Worm (Caenorhabditis elegans) whole organism, young adult: ENCODE results near the gene scl-26.

Experiments
- B0035.1 ChIP-seq: sonication (generic microtip); optimal IDR thresholded peaks from 2 replicates; lab custom pipeline; 2016; ENCODE audit warnings: missing genetic modification characterization, mild to moderate bottlenecking, missing compliant biosample characterization, missing genotype, missing genetic modification reagents
- B0336.3 ChIP-seq: fragments of 200-800 bp; sonication (Bioruptor generic); IDR thresholded peaks from 2 replicates; pipeline ENCODE4 v1.3.6; 2022; ENCODE audit warnings: missing genetic modification characterization, missing compliant biosample characterization
- D2030.7 ChIP-seq: fragments of 200-800 bp; sonication (Bioruptor generic); IDR thresholded peaks from 2 replicates; pipeline ENCODE4 v1.3.6; 2022; ENCODE audit warnings: missing genetic modification reagents, missing genetic modification characterization, missing compliant biosample characterization
- F33H1.4 ChIP-seq: fragments of 200-800 bp; sonication (Bioruptor generic); IDR thresholded peaks from 2 replicates; pipeline ENCODE4 v1.3.6; 2022; ENCODE audit warnings: missing genetic modification reagents, missing genetic modification characterization, missing compliant biosample characterization
- F37B4.10 ChIP-seq: fragments of 200-800 bp; sonication (Bioruptor generic); IDR thresholded peaks from 2 replicates; pipeline ENCODE4 v1.3.6; 2022; ENCODE audit warnings: missing genetic modification characterization, missing compliant biosample characterization
- F39B2.1 ChIP-seq: fragments of 200-800 bp; sonication (Bioruptor generic); IDR thresholded peaks from 2 replicates; pipeline ENCODE4 v1.3.6; 2022; ENCODE audit warnings: missing genetic modification reagents, missing genetic modification characterization, missing compliant biosample characterization
- F52B5.7 ChIP-seq: sonication (generic microtip); optimal IDR thresholded peaks from 2 replicates; lab custom pipeline; 2016; ENCODE audit warnings: mild to moderate bottlenecking, missing genetic modification characterization, missing compliant biosample characterization
- F57A8.1 ChIP-seq: fragments of 200-800 bp; sonication (Bioruptor generic); optimal IDR thresholded peaks from 2 replicates; lab custom pipeline; 2018; ENCODE audit warnings: mild to moderate bottlenecking, missing genetic modification characterization, moderate library complexity, missing compliant biosample characterization
- F57C9.4 ChIP-seq: sonication (generic microtip); optimal IDR thresholded peaks from 2 replicates; lab custom pipeline; 2017; ENCODE audit warnings: mild to moderate bottlenecking, missing genetic modification characterization, missing compliant biosample characterization
- K12H6.12 ChIP-seq: fragments of 200-800 bp; sonication (Bioruptor generic); optimal IDR thresholded peaks from 2 replicates; lab custom pipeline; 2018; ENCODE audit warnings: mild to moderate bottlenecking, missing genetic modification characterization, missing compliant biosample characterization
- T26A5.8 ChIP-seq: sonication (generic microtip); optimal IDR thresholded peaks from 2 replicates; lab custom pipeline; 2016; ENCODE audit warnings: missing genetic modification characterization, missing compliant biosample characterization
- Y56A3A.18 ChIP-seq: fragments of 200-800 bp; sonication (Bioruptor generic); IDR thresholded peaks from 2 replicates; pipeline ENCODE4 v1.3.6; 2022; ENCODE audit warnings: missing genetic modification reagents, missing genetic modification characterization, missing compliant biosample characterization
- Y67H2A.10 ChIP-seq: fragments of 200-800 bp; sonication (Bioruptor generic); conservative IDR thresholded peaks from 2 replicates; pipeline ENCODE4 v1.3.6; 2022; ENCODE audit warnings: missing genetic modification reagents, missing genetic modification characterization, missing compliant biosample characterization
- akir-1 ChIP-seq: fragments of 200-800 bp; sonication (Bioruptor generic); optimal IDR thresholded peaks from 2 replicates; lab custom pipeline; 2018; ENCODE audit warnings: mild to moderate bottlenecking, missing genetic modification characterization, moderate library complexity, missing compliant biosample characterization
- aptf-2 ChIP-seq: fragments of 200-800 bp; sonication (Bioruptor generic); conservative IDR thresholded peaks from 2 replicates; pipeline ENCODE4 v1.3.6; 2022; ENCODE audit warnings: missing genetic modification reagents, missing genetic modification characterization, missing compliant biosample characterization
- atf-7 ChIP-seq: sonication (generic microtip); optimal IDR thresholded peaks from 2 replicates; lab custom pipeline; 2017; ENCODE audit warnings: mild to moderate bottlenecking, missing genetic modification characterization, missing compliant biosample characterization
- ccch-3 ChIP-seq: fragments of 200-800 bp; sonication (Bioruptor generic); optimal IDR thresholded peaks from 2 replicates; lab custom pipeline; 2018; ENCODE audit warnings: mild to moderate bottlenecking, missing genetic modification characterization, missing compliant biosample characterization
- ceh-100 ChIP-seq: fragments of 200-800 bp; sonication (Bioruptor generic); IDR thresholded peaks from 2 replicates; pipeline ENCODE4 v1.3.6; 2022; ENCODE audit warnings: missing genetic modification reagents, missing genetic modification characterization, missing compliant biosample characterization
- die-1 ChIP-seq: sonication (generic microtip); optimal IDR thresholded peaks from 2 replicates; lab custom pipeline; 2016; ENCODE audit warnings: missing genotype, mild to moderate bottlenecking, missing genetic modification characterization, missing compliant biosample characterization
- egl-44 ChIP-seq: fragments of 200-800 bp; sonication (Bioruptor generic); IDR thresholded peaks from 2 replicates; pipeline ENCODE4 v1.3.6; 2022; ENCODE audit warnings: missing genetic modification reagents, missing genetic modification characterization, missing compliant biosample characterization
- ekl-4 ChIP-seq: fragments of 200-800 bp; sonication (Bioruptor generic); IDR thresholded peaks from 2 replicates; pipeline ENCODE4 v1.3.6; 2022; ENCODE audit warnings: missing genetic modification reagents, missing genetic modification characterization, missing compliant biosample characterization
- hsf-1 ChIP-seq: fragments of 200-800 bp; sonication (Bioruptor generic); IDR thresholded peaks from 2 replicates; pipeline ENCODE4 v1.3.6; 2022; ENCODE audit warnings: missing genetic modification reagents, missing genetic modification characterization, missing compliant biosample characterization
- lag-1 ChIP-seq: fragments of 200-800 bp; sonication (Bioruptor generic); IDR thresholded peaks from 2 replicates; pipeline ENCODE4 v1.3.6; 2022; ENCODE audit warnings: missing genetic modification reagents, missing genetic modification characterization, missing compliant biosample characterization
- lin-26 ChIP-seq: fragments of 200-800 bp; sonication (Bioruptor generic); IDR thresholded peaks from 2 replicates; pipeline ENCODE4 v1.3.6; 2022; ENCODE audit warnings: missing genetic modification reagents, missing genetic modification characterization, missing compliant biosample characterization
- lin-54 ChIP-seq: fragments of 200-800 bp; sonication (Bioruptor generic); optimal IDR thresholded peaks from 2 replicates; lab custom pipeline; 2018; ENCODE audit warnings: mild to moderate bottlenecking, missing genetic modification characterization, missing compliant biosample characterization
- madf-6 ChIP-seq: fragments of 200-800 bp; sonication (Bioruptor generic); IDR thresholded peaks from 2 replicates; pipeline ENCODE4 v1.3.6; 2022; ENCODE audit warnings: missing genetic modification reagents, missing genetic modification characterization, missing compliant biosample characterization
- nfyb-1 ChIP-seq: fragments of 200-800 bp; sonication (Bioruptor generic); IDR thresholded peaks from 2 replicates; pipeline ENCODE4 v1.3.6; 2022; ENCODE audit warnings: missing genetic modification reagents, missing genetic modification characterization, missing compliant biosample characterization
- nhr-27 ChIP-seq: fragments of 200-800 bp; sonication (Bioruptor generic); optimal IDR thresholded peaks from 2 replicates; lab custom pipeline; 2018; ENCODE audit warnings: mild to moderate bottlenecking, missing genetic modification characterization, moderate library complexity, missing compliant biosample characterization
- pbrm-1 ChIP-seq: fragments of 200-800 bp; sonication (Bioruptor generic); IDR thresholded peaks from 2 replicates; pipeline ENCODE4 v1.3.6; 2022; ENCODE audit warnings: missing genetic modification reagents, missing genetic modification characterization, missing compliant biosample characterization
- pha-4 ChIP-seq: fragments of 150-350 bp; sonication (generic microtip); optimal IDR thresholded peaks from 2 replicates; lab custom pipeline; 2014; ENCODE audit warnings: missing biosample characterization, missing genetic modification reagents, missing genetic modification characterization
- rpc-1 ChIP-seq, 2 experiments: fragments of 150-350 bp in 1 of 2; sonication (generic microtip) in 1 of 2; optimal IDR thresholded peaks; 2 replicates each; lab custom pipeline; 2014 to 2018; ENCODE audit warnings: missing biosample characterization in 1 of 2, missing genetic modification characterization in 1 of 2, missing genetic modification reagents in 1 of 2, missing genotype in 1 of 2
- sdz-38 ChIP-seq: sonication (generic microtip); optimal IDR thresholded peaks from 2 replicates; lab custom pipeline; 2016; ENCODE audit warnings: missing genotype, missing genetic modification characterization, missing compliant biosample characterization
- snpc-3.4 ChIP-seq: sonication (generic microtip); optimal IDR thresholded peaks from 2 replicates; lab custom pipeline; 2017; ENCODE audit warnings: missing genetic modification characterization, mild to moderate bottlenecking, missing compliant biosample characterization, antibody characterized with exemption, moderate library complexity, missing genotype, missing genetic modification reagents
- somi-1 ChIP-seq: fragments of 200-800 bp; sonication (Bioruptor generic); optimal IDR thresholded peaks from 2 replicates; lab custom pipeline; 2018; ENCODE audit warnings: mild to moderate bottlenecking, missing genetic modification characterization, missing compliant biosample characterization
- tbp1 ChIP-seq: fragments of 200-800 bp; sonication (Bioruptor generic); optimal IDR thresholded peaks from 2 replicates; lab custom pipeline; 2018; ENCODE audit warnings: mild to moderate bottlenecking, missing genetic modification characterization, missing compliant biosample characterization
- unc-130 ChIP-seq: sonication (generic microtip); optimal IDR thresholded peaks from 2 replicates; lab custom pipeline; 2016; ENCODE audit warnings: missing genetic modification reagents, missing genetic modification characterization, missing compliant biosample characterization
- unc-62 ChIP-seq: fragments of 150-350 bp; optimal IDR thresholded peaks from 2 replicates; lab custom pipeline; 2014; ENCODE audit warnings: missing biosample characterization, missing genetic modification reagents, missing genetic modification characterization
- ztf-18 ChIP-seq: sonication (generic microtip); optimal IDR thresholded peaks from 2 replicates; lab custom pipeline; 2016; ENCODE audit warnings: missing genotype, mild to moderate bottlenecking, missing genetic modification characterization, missing compliant biosample characterization
- ztf-22 ChIP-seq: fragments of 200-800 bp; sonication (Bioruptor generic); optimal IDR thresholded peaks from 2 replicates; lab custom pipeline; 2018; ENCODE audit warnings: mild to moderate bottlenecking, missing genetic modification characterization, moderate library complexity, missing compliant biosample characterization
- ztf-26 ChIP-seq: sonication (generic microtip); optimal IDR thresholded peaks from 2 replicates; lab custom pipeline; 2017; ENCODE audit warnings: missing genetic modification characterization, missing compliant biosample characterization

scl-26 gene

DNA sequence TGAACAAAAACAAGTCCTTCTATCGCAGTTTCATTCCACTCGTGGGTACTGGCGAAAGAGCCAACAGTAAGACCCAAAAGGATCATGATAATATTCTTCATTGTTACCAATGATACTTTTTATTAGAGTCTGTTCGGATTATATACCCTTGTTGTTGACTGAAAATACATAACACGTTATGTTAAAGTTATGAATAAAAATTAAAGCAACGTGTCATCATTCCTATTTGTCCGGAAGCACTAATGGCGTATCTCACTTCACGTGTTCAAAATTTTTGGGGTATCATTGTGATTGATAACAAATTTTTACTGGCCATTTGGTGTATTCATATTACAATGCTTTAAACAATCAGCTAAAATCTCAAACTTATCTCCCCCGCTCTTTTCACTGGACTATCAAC, at the start of gene scl-26:
TSS of gene scl-26 (minus strand) at position 101 of the 400 bp plus-strand sequence.
- TF ChIP-seq F57C9.4 (tag; lab: Kevin White, UChicago) (no peak), egl-44 (GFP tag; lab: Robert Waterston, UW) (no peak), F33H1.4 (GFP tag; lab: Robert Waterston, UW) (no peak), die-1 (tag; lab: Kevin White, UChicago) (no peak), F52B5.7 (tag; lab: Kevin White, UChicago) (no peak), unc-130 (GFP tag; lab: Kevin White, UChicago) (no peak), nhr-27 (tag; lab: Kevin White, UChicago) (no peak), T26A5.8 (no peak), F37B4.10 (GFP tag; lab: Robert Waterston, UW) (no peak), tbp1 (GFP tag; lab: Kevin White, UChicago) (no peak), ccch-3 (GFP tag; lab: Kevin White, UChicago) (no peak)

ce11 chrV:7649963-7650362, 48.6 kb upstream of the scl-26 start:
- no peak for TF ChIP-seq aptf-2
- no peak for TF ChIP-seq F39B2.1 (GFP tag; lab: Robert Waterston, UW)
- TF ChIP-seq ccch-3 (GFP tag; lab: Kevin White, UChicago) = no peak
- TF ChIP-seq lag-1 (GFP tag; lab: Robert Waterston, UW) = no peak
- TF ChIP-seq akir-1 (GFP tag; lab: Kevin White, UChicago) = no peak
- no peak for TF ChIP-seq hsf-1 (GFP tag; lab: Robert Waterston, UW)
- no peak for TF ChIP-seq sdz-38 (tag; lab: Kevin White, UChicago)
- no peak for TF ChIP-seq pbrm-1
- TF ChIP-seq D2030.7 (GFP tag; lab: Robert Waterston, UW) = no peak
- no peak for TF ChIP-seq ekl-4 (GFP tag; lab: Robert Waterston, UW)
- TF ChIP-seq F57A8.1 (GFP tag; lab: Kevin White, UChicago) = no peak
- no peak for TF ChIP-seq snpc-3.4 (tag; lab: Kevin White, UChicago)
- no peak for TF ChIP-seq ztf-26 (tag; lab: Kevin White, UChicago)
- no peak for TF ChIP-seq nfyb-1 (GFP tag; lab: Robert Waterston, UW)
- TF ChIP-seq pha-4 = no peak
- TF ChIP-seq B0336.3 (GFP tag; lab: Robert Waterston, UW) = no peak
- no peak for TF ChIP-seq B0035.1 (tag; lab: Kevin White, UChicago)
- TF ChIP-seq, all 124 proteins: peak for 0

DNA sequence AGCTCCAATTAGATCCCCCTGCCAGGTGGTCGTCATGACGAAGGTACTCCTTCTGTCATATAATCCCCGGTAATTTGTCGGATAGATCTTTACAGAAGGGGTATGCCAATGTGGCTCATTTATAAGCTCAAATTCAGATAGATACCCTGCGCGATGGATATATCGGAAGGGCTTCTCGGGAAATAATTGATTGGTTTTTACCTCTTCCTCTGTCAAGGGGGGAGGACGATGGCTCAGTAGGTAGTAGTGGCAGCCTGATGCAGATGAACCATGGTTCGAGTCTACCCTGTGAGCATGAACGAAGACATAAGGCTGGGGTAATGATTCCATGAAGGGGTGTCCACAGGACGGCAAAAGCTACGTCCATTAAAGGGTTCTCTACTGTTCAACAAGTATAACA, 45.8 kb upstream of the scl-26 start:
- TF ChIP-seq somi-1 (GFP tag; lab: Kevin White, UChicago) (no peak), rpc-1 (optimal IDR thresholded peaks at IDR 0.05; lab: Kevin White, UChicago) (no peak), rpc-1 (tag; optimal IDR thresholded peaks at IDR 0.05; lab: Kevin White, UChicago) (peak; percentile 8)

DNA sequence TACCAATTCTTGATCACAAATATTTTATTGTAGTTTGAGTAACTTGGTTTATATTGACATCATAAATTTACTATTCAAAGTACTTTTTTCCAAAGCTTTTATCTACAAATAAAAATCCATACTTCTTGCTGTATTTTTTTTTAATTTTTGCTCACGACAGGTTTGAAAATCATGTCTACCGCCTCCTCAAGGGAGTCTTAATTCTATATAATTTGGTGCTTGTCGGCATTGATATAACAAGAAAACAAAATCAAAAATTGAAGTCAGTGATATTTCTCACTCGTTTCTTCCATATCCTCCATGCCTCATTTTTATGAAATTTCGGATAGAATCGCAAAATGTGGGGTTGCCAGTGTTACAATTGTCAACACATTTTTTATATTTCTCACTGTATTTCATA, 44.1 kb upstream of the scl-26 start, which contains the start of gene str-47:
TSS of gene str-47 (plus strand) at position 301 of the 400 bp plus-strand sequence.
- no peak for TF ChIP-seq lin-26 (GFP tag; lab: Robert Waterston, UW)
- TF ChIP-seq F37B4.10 (GFP tag; lab: Robert Waterston, UW) = no peak
- no peak for TF ChIP-seq atf-7 (tag; lab: Kevin White, UChicago)
- TF ChIP-seq ceh-100 = no peak
- no peak for TF ChIP-seq F57A8.1 (GFP tag; lab: Kevin White, UChicago)
- TF ChIP-seq ccch-3 (GFP tag; lab: Kevin White, UChicago) = no peak
- TF ChIP-seq ztf-22 = no peak
- TF ChIP-seq F57C9.4 (tag; lab: Kevin White, UChicago) = no peak
- no peak for TF ChIP-seq Y56A3A.18 (GFP tag; lab: Robert Waterston, UW)
- no peak for TF ChIP-seq K12H6.12 (tag; lab: Kevin White, UChicago)
- no peak for TF ChIP-seq ztf-18 (tag; lab: Kevin White, UChicago)
- TF ChIP-seq lin-54 (GFP tag; lab: Kevin White, UChicago) = no peak
- no peak for TF ChIP-seq Y67H2A.10 (GFP tag; lab: Robert Waterston, UW)
- no peak for TF ChIP-seq somi-1 (GFP tag; lab: Kevin White, UChicago)
- TF ChIP-seq unc-62 = no peak
- TF ChIP-seq nhr-27 (tag; lab: Kevin White, UChicago) = no peak
- no peak for TF ChIP-seq madf-6 (GFP tag; lab: Robert Waterston, UW)
